Fruit fly (Drosophila melanogaster): ENCODE results near the gene scu.

scu gene

dm6 chrX:18101778-18102177 lies 10.7 kb downstream of the scu start, which contains the start of gene Taf8:
Gene Taf8 (plus strand): TSS chrX:18101970.
- no peak for TF ChIP-seq CG33017 (tag; optimal IDR thresholded peaks at IDR 0.05)
- TF ChIP-seq bab1 (GFP tag; optimal IDR thresholded peaks at IDR 0.05) = no peak
- TF ChIP-seq kay (GFP tag; ENCODE audit: borderline replicate concordance) = no peak
- TF ChIP-seq CG7045 (GFP tag; optimal IDR thresholded peaks at IDR 0.05) = no peak
- TF ChIP-seq Hr96 (GFP tag; optimal IDR thresholded peaks at IDR 0.05) = peak; percentile 15
- TF ChIP-seq CG1620 (GFP tag; optimal IDR thresholded peaks at IDR 0.05) = no peak
- TF ChIP-seq Mnt (GFP tag; optimal IDR thresholded peaks at IDR 0.05) = no peak
- no peak for TF ChIP-seq pad (GFP tag; optimal IDR thresholded peaks at IDR 0.05)
- no peak for TF ChIP-seq CG12768 (GFP tag; optimal IDR thresholded peaks at IDR 0.05)
- peak; percentile 15 for TF ChIP-seq toe (GFP tag; optimal IDR thresholded peaks at IDR 0.05)
- no peak for TF ChIP-seq CG11617 (GFP tag; optimal IDR thresholded peaks at IDR 0.05)
- no peak for TF ChIP-seq CG7101 (tag; optimal IDR thresholded peaks at IDR 0.05)

DNA sequence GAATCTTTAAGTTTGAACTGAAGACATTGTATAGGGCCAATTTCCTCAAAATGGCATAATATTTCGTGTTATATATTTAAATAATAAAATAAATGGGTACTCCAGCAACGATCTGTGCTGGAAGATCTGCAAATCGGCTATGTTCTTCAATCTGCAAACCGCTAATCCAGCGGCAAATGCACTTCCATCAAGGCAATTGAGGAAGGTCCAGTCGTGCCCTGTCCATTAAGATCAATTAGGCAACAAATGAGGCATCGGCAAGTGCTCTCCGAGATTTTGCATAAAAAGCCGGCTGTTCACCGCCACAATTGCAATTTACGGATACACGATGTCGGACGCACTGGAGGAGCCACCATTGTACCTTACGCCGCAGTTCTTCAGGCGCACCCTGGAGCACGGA lies 12.3 kb downstream of the scu start, which contains the start of gene CG7135:
CG7135 (plus strand) TSS at position 301 of the 400 bp plus-strand sequence.
- no peak for TF ChIP-seq ovo (GFP tag; optimal IDR thresholded peaks at IDR 0.05)

- no peak for TF ChIP-seq CG14711 (tag; optimal IDR thresholded peaks at IDR 0.05)
- no peak for TF ChIP-seq cic (GFP tag; optimal IDR thresholded peaks at IDR 0.05)
- no peak for TF ChIP-seq ovo (GFP tag; optimal IDR thresholded peaks at IDR 0.05)
- no peak for TF ChIP-seq Hr96 (GFP tag; optimal IDR thresholded peaks at IDR 0.05)
- TF ChIP-seq CG5204 (GFP tag; optimal IDR thresholded peaks at IDR 0.05) = no peak
- no peak for TF ChIP-seq CG12768 (GFP tag; optimal IDR thresholded peaks at IDR 0.05)
- no peak for TF ChIP-seq toe (GFP tag; optimal IDR thresholded peaks at IDR 0.05)
Observed at dm6 chrX:18106686-18107085, 15.6 kb downstream of the scu start.

DNA sequence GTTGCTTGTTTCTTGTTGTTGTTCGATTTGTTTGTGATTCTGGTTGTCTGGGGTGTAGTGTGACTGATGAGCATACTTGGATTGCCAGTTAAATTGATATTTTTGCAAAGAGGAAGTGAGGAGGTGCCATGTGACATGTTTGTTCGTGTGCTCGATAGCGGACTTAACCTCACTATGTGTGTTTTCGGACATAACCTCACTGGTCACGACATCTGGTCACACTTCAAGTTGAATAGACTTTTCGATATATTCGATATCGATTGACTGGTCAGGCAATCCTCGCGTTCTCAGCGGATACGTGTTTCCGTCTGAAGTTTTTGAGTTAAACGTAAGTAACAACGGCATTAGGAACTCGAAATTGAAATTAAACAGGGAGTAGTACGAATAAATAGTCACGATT lies 17.6 kb downstream of the scu start:
- TF ChIP-seq cnc (optimal IDR thresholded peaks at IDR 0.05) (no peak), CG1620 (GFP tag; optimal IDR thresholded peaks at IDR 0.05) (no peak), CG7045 (GFP tag; optimal IDR thresholded peaks at IDR 0.05) (no peak), CG12768 (GFP tag; optimal IDR thresholded peaks at IDR 0.05) (no peak), CG11617 (GFP tag; optimal IDR thresholded peaks at IDR 0.05) (no peak), Mnt (GFP tag; optimal IDR thresholded peaks at IDR 0.05) (no peak), CG33017 (tag; optimal IDR thresholded peaks at IDR 0.05) (no peak), Clk (GFP tag; optimal IDR thresholded peaks at IDR 0.05) (no peak), toe (GFP tag; optimal IDR thresholded peaks at IDR 0.05) (no peak), tj (GFP tag; optimal IDR thresholded peaks at IDR 0.05) (no peak), bab1 (GFP tag; optimal IDR thresholded peaks at IDR 0.05) (no peak), Crg-1 (GFP tag; optimal IDR thresholded peaks at IDR 0.05) (no peak), kay (GFP tag; ENCODE audit: borderline replicate concordance) (no peak), CG7101 (tag; optimal IDR thresholded peaks at IDR 0.05) (no peak), pad (GFP tag; optimal IDR thresholded peaks at IDR 0.05) (no peak), ovo (GFP tag; optimal IDR thresholded peaks at IDR 0.05) (no peak), CG14711 (tag; optimal IDR thresholded peaks at IDR 0.05) (no peak), cic (GFP tag; optimal IDR thresholded peaks at IDR 0.05) (no peak), Hr96 (GFP tag; optimal IDR thresholded peaks at IDR 0.05) (no peak)

DNA sequence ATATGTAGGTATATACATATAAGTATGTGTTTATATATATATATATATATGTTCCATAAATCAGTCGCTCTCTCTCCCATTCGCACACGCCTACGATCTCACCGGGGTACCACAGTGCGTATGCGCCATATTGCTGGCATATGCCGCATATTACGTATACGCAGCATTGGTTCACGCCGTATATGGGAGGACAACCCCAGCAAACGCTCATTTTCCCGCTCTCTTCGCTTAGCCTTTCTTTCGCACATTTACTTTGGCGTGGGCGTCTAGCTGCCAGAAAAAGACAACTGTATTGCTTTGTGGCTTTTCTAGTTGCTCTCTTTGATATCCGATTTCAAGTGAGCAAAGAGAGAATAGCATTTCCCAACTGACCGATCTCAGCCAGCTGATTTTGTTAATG lies 23.7 kb downstream of the scu start:
- no peak for TF ChIP-seq CG12768 (GFP tag; optimal IDR thresholded peaks at IDR 0.05)

DNA sequence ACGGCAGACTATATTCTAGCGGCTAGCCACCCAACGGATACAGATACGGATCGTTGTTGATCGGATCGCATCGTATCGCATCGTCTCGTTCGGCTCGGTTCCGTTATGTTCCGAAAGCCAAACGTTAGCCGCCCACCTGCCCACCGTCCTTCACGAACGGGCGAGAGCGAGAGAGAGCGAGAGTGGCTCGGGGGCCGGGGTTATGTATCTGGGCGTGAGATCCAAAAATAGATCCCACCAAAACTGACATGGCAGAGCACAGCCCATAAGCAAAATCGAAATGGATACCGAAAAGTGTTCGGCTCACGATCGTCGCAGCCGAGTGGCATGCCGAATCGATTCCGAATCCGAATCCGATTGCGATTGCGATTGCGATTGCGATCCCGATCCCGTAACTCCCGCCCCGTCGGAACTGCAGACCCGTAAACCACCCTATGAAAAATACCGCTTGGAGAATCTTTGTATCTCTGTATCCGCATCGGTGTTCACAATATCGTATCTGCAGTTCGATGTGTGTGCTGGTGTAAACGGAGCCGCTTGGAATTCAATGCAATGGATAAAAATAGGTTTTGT lies 25.8 kb downstream of the scu start, which contains the start of gene wupA:
wupA (minus strand) TSS at position 112 of the 573 bp plus-strand sequence.
- TF ChIP-seq kay (GFP tag; ENCODE audit: borderline replicate concordance) (peak; percentile 9), Hr96 (GFP tag; optimal IDR thresholded peaks at IDR 0.05) (no peak)

dm6 chrX:18118519-18118918 lies 27.5 kb downstream of the scu start:
- TF ChIP-seq Hr96 (GFP tag; optimal IDR thresholded peaks at IDR 0.05) = no peak
- no peak for TF ChIP-seq CG1620 (GFP tag; optimal IDR thresholded peaks at IDR 0.05)
- no peak for TF ChIP-seq CG5204 (GFP tag; optimal IDR thresholded peaks at IDR 0.05)
- no peak for TF ChIP-seq CG11617 (GFP tag; optimal IDR thresholded peaks at IDR 0.05)
- no peak for TF ChIP-seq CG7101 (tag; optimal IDR thresholded peaks at IDR 0.05)
- TF ChIP-seq CG7045 (GFP tag; optimal IDR thresholded peaks at IDR 0.05) = no peak
- TF ChIP-seq Crg-1 (GFP tag; optimal IDR thresholded peaks at IDR 0.05) = no peak
- no peak for TF ChIP-seq bab1 (GFP tag; optimal IDR thresholded peaks at IDR 0.05)
- no peak for TF ChIP-seq cic (GFP tag; optimal IDR thresholded peaks at IDR 0.05)
- TF ChIP-seq toe (GFP tag; optimal IDR thresholded peaks at IDR 0.05) = no peak
- no peak for TF ChIP-seq Clk (GFP tag; optimal IDR thresholded peaks at IDR 0.05)

DNA sequence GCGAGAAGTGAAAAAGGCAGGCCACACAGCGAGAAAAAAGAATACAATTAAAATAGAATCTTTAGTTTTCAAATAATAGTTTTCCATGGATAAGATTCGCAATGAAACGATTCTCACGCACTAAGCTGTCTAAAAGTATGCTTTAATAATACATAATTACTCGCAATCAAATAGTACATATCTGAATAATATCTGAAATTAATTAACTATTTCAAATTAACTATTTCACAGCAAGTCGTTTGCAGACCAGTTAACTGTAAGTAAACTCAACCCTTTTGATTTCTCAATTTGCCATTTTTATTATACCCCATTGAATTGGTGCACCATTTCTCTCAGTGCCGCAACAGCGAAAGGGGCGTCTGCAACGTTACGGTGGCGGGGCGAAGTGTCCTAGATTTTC lies 34.5 kb downstream of the scu start:
- no peak for TF ChIP-seq CG5204 (GFP tag; optimal IDR thresholded peaks at IDR 0.05)
- no peak for TF ChIP-seq toe (GFP tag; optimal IDR thresholded peaks at IDR 0.05)
- TF ChIP-seq CG12768 (GFP tag; optimal IDR thresholded peaks at IDR 0.05) = no peak
- TF ChIP-seq CG1620 (GFP tag; optimal IDR thresholded peaks at IDR 0.05) = no peak
- TF ChIP-seq Crg-1 (GFP tag; optimal IDR thresholded peaks at IDR 0.05) = no peak
- TF ChIP-seq CG7045 (GFP tag; optimal IDR thresholded peaks at IDR 0.05) = no peak
- TF ChIP-seq CG33017 (tag; optimal IDR thresholded peaks at IDR 0.05) = no peak
- TF ChIP-seq ovo (GFP tag; optimal IDR thresholded peaks at IDR 0.05) = no peak
- no peak for TF ChIP-seq Mnt (GFP tag; optimal IDR thresholded peaks at IDR 0.05)
- no peak for TF ChIP-seq cic (GFP tag; optimal IDR thresholded peaks at IDR 0.05)
- TF ChIP-seq pad (GFP tag; optimal IDR thresholded peaks at IDR 0.05) = no peak

All from whole organism, adult.